Worm (Caenorhabditis elegans): ENCODE results near the gene fbxa-141.
A peak's percentile ranks its signal among the peaks of the same experiment; 100 is the strongest.

The fbxa-141 gene

ce11 chrX:14503282-14503681 is 9.4 kb downstream of the fbxa-141 start (continued):
- peak; percentile 58; the same call in 1 of the 2 replicates for TF ChIP-seq tra-1 (GFP tag; IDR thresholded peaks at IDR 0.05)
- peak; percentile 52 for TF ChIP-seq dmd-6 (GFP tag; IDR thresholded peaks at IDR 0.05)
- no peak for TF ChIP-seq mep-1 (tag; optimal IDR thresholded peaks at IDR 0.05)
- no peak for TF ChIP-seq R02D3.7 (tag; optimal IDR thresholded peaks at IDR 0.05)
- TF ChIP-seq nhr-10 (tag; optimal IDR thresholded peaks at IDR 0.05) = no peak
- TF ChIP-seq dpl-1 (GFP tag; optimal IDR thresholded peaks at IDR 0.05) = no peak
- TF ChIP-seq ceh-44 (GFP tag; IDR thresholded peaks at IDR 0.05) = no peak
- peak; percentile 69 for TF ChIP-seq hlh-11 (tag; optimal IDR thresholded peaks at IDR 0.05)
- no peak for TF ChIP-seq ZK546.5 (tag; optimal IDR thresholded peaks at IDR 0.05)
- peak; percentile 18 for TF ChIP-seq nhr-48 (tag; optimal IDR thresholded peaks at IDR 0.05)
- TF ChIP-seq mdl-1 (tag; optimal IDR thresholded peaks at IDR 0.05) = no peak
- TF ChIP-seq spr-1 (tag; optimal IDR thresholded peaks at IDR 0.05) = no peak
- no peak for TF ChIP-seq aly-2 (tag; optimal IDR thresholded peaks at IDR 0.05)
- peak; percentile 7 for TF ChIP-seq mxl-3 (GFP tag; optimal IDR thresholded peaks at IDR 0.05)
- no peak for TF ChIP-seq F49E8.2 (tag; optimal IDR thresholded peaks at IDR 0.05; ENCODE audit: borderline replicate concordance)
- no peak for TF ChIP-seq ceh-32 (tag; optimal IDR thresholded peaks at IDR 0.05; ENCODE audit: poor library complexity)
- TF ChIP-seq lin-38 (GFP tag; IDR thresholded peaks at IDR 0.05) = no peak
- peak in 1 of 2 experiments; percentile 19 for TF ChIP-seq unc-62 (GFP tag; optimal IDR thresholded peaks at IDR 0.05 in 1 of 2)
- TF ChIP-seq unc-62 (tag; optimal IDR thresholded peaks at IDR 0.05) = no peak
- TF ChIP-seq saeg-2 (GFP tag; IDR thresholded peaks at IDR 0.05) = no peak
- TF ChIP-seq zfp-3 (GFP tag; conservative IDR thresholded peaks at IDR 0.05) = no peak
- no peak for TF ChIP-seq ama-1 (optimal IDR thresholded peaks at IDR 0.05)
- TF ChIP-seq D1046.2 (GFP tag; IDR thresholded peaks at IDR 0.05) = no peak
- TF ChIP-seq egl-27 (tag; optimal IDR thresholded peaks at IDR 0.05) = no peak
- no peak for TF ChIP-seq T26A8.4 (GFP tag; IDR thresholded peaks at IDR 0.05)
- no peak for TF ChIP-seq fos-1 (tag; optimal IDR thresholded peaks at IDR 0.05)
- no peak for TF ChIP-seq mxl-2 (GFP tag; conservative IDR thresholded peaks at IDR 0.05)

ce11 chrX:14502116-14502587 is 10.6 kb downstream of the fbxa-141 start:
- TF ChIP-seq mes-2 (tag; optimal IDR thresholded peaks at IDR 0.05; ENCODE audit: poor library complexity, severe bottlenecking) = no peak
- no peak for TF ChIP-seq madf-5 (GFP tag; IDR thresholded peaks at IDR 0.05)
- TF ChIP-seq Y48G9A.11 (GFP tag; IDR thresholded peaks at IDR 0.05) = no peak
- TF ChIP-seq mxl-2 (GFP tag; conservative IDR thresholded peaks at IDR 0.05) = no peak
- peak; percentile 94 for TF ChIP-seq nhr-102 (tag; optimal IDR thresholded peaks at IDR 0.05)
- TF ChIP-seq sdz-12 (GFP tag; optimal IDR thresholded peaks at IDR 0.05) = no peak
- peak in 1 of 2 experiments; percentile 81 for TF ChIP-seq mdl-1 (tag; optimal IDR thresholded peaks at IDR 0.05)
- TF ChIP-seq nhr-11 (tag; optimal IDR thresholded peaks at IDR 0.05) = no peak
- peak in 1 of 2 experiments; percentile 49 for TF ChIP-seq lsy-2 (tag; optimal IDR thresholded peaks at IDR 0.05)
- no peak for TF ChIP-seq pha-4 (GFP tag; IDR thresholded peaks at IDR 0.05)
- TF ChIP-seq pha-4 (tag; optimal IDR thresholded peaks at IDR 0.05) = no peak
- no peak for TF ChIP-seq nhr-6 (tag; optimal IDR thresholded peaks at IDR 0.05)
- TF ChIP-seq spr-1 (tag; optimal IDR thresholded peaks at IDR 0.05) = peak; percentile 19
- TF ChIP-seq saeg-2 (GFP tag; IDR thresholded peaks at IDR 0.05) = peak; percentile 84; the same call in 1 of the 2 replicates
- peak; percentile 24 for TF ChIP-seq cey-2 (tag; optimal IDR thresholded peaks at IDR 0.05; ENCODE audit: borderline replicate concordance, insufficient read depth)
- TF ChIP-seq ztf-7 (tag; optimal IDR thresholded peaks at IDR 0.05) = no peak
- TF ChIP-seq snpc-4 (tag; optimal IDR thresholded peaks at IDR 0.05) = no peak
- TF ChIP-seq unc-130 (GFP tag; optimal IDR thresholded peaks at IDR 0.05) = no peak
- TF ChIP-seq hmg-1.1 (GFP tag; IDR thresholded peaks at IDR 0.05) = no peak
- TF ChIP-seq nhr-76 (tag; optimal IDR thresholded peaks at IDR 0.05) = no peak
- TF ChIP-seq egl-27 (tag; optimal IDR thresholded peaks at IDR 0.05) = no peak
- TF ChIP-seq zfp-3 (GFP tag; conservative IDR thresholded peaks at IDR 0.05) = peak; percentile 14; the same call in 1 of the 2 replicates
- peak; percentile 94 for TF ChIP-seq dmd-6 (GFP tag; IDR thresholded peaks at IDR 0.05)
- TF ChIP-seq D1046.2 (GFP tag; IDR thresholded peaks at IDR 0.05) = no peak
- no peak for TF ChIP-seq fkh-10 (GFP tag; optimal IDR thresholded peaks at IDR 0.05)
- no peak for TF ChIP-seq spr-3 (GFP tag; optimal IDR thresholded peaks at IDR 0.05)
- TF ChIP-seq ctbp-1 (GFP tag; IDR thresholded peaks at IDR 0.05) = no peak
- TF ChIP-seq T20F7.1 (GFP tag; optimal IDR thresholded peaks at IDR 0.05) = peak; percentile 80
- no peak for TF ChIP-seq lin-39 (tag; optimal IDR thresholded peaks at IDR 0.05)
- peak in 1 of 2 experiments; percentile 54 for TF ChIP-seq daf-16 (GFP tag; optimal IDR thresholded peaks at IDR 0.05)
- TF ChIP-seq daf-16 (tag; optimal IDR thresholded peaks at IDR 0.05) = peak; percentile 95
- TF ChIP-seq mxl-3 (GFP tag; optimal IDR thresholded peaks at IDR 0.05) = peak; percentile 43
- TF ChIP-seq ZK546.5 (tag; optimal IDR thresholded peaks at IDR 0.05) = no peak

Data from whole organism, L4 larva.